Comparison of ENCODE assay signal across 3 fruit fly cellular contexts in genomic region chr3R:8857496-8858255, dm6.
TF ChIP-seq lines count a peak whose summit lies in the region.

No protein-coding gene starts in this region.

TF ChIP-seq in whole organism, embryonic, 481 proteins besides CTCF, POLR2A, EP300 and RAD21 (continued from another document and continues in another):
- no peak for TF ChIP-seq CG4328 (GFP tag; optimal IDR thresholded peaks at IDR 0.05; lab: Kevin White, UChicago)
- TF ChIP-seq CG12769 (tag; optimal IDR thresholded peaks at IDR 0.05; lab: Kevin White, UChicago): peak; percentile 49
- TF ChIP-seq crol (GFP tag; IDR thresholded peaks at IDR 0.05; lab: Robert Waterston, UW): peak; percentile 37; the same call in 1 of the 2 replicates
- TF ChIP-seq CG11504 (tag; optimal IDR thresholded peaks at IDR 0.05; lab: Kevin White, UChicago): peak; percentile 100
- TF ChIP-seq otp (GFP tag; IDR thresholded peaks at IDR 0.05; lab: Robert Waterston, UW): 0 out of 3 replicates have a peak, but pooled peaks have one; percentile 5
- TF ChIP-seq inv (GFP tag; IDR thresholded peaks at IDR 0.05; lab: Robert Waterston, UW; ENCODE audit: partially characterized antibody): peak; percentile 29; the same call in 1 of the 2 replicates
- peak; percentile 11 for TF ChIP-seq oc (tag; optimal IDR thresholded peaks at IDR 0.05; lab: Kevin White, UChicago)
- TF ChIP-seq CG8281 (tag; optimal IDR thresholded peaks at IDR 0.05; lab: Kevin White, UChicago): peak; percentile 43
- peak; percentile 40; the same call in 1 of the 3 replicates for TF ChIP-seq gce (GFP tag; IDR thresholded peaks at IDR 0.05; lab: Robert Waterston, UW)
- TF ChIP-seq CrebB (tag; optimal IDR thresholded peaks at IDR 0.05; lab: Kevin White, UChicago): peak; percentile 12
- TF ChIP-seq cwo (GFP tag; optimal IDR thresholded peaks at IDR 0.05; lab: Kevin White, UChicago): peak; percentile 51
- no peak for TF ChIP-seq Meics (GFP tag; optimal IDR thresholded peaks at IDR 0.05; lab: Kevin White, UChicago)
- peak; percentile 44 for TF ChIP-seq Deaf1 (tag; optimal IDR thresholded peaks at IDR 0.05; lab: Kevin White, UChicago)
- TF ChIP-seq lab (GFP tag; optimal IDR thresholded peaks at IDR 0.05; lab: Kevin White, UChicago): peak; percentile 33
- no peak for TF ChIP-seq Dfd (GFP tag; optimal IDR thresholded peaks at IDR 0.05; lab: Kevin White, UChicago)
- 0 out of 3 replicates have a peak, but pooled peaks have one; percentile 57 for TF ChIP-seq ci (GFP tag; IDR thresholded peaks at IDR 0.05; lab: Robert Waterston, UW)
- TF ChIP-seq CG13894 (tag; optimal IDR thresholded peaks at IDR 0.05; lab: Kevin White, UChicago): peak; percentile 53
- TF ChIP-seq stwl (tag; optimal IDR thresholded peaks at IDR 0.05; lab: Kevin White, UChicago): peak; percentile 38
- TF ChIP-seq bsh (GFP tag; optimal IDR thresholded peaks at IDR 0.05; lab: Kevin White, UChicago): peak in 1 of 2 experiments; percentile 31
- TF ChIP-seq sd (tag; optimal IDR thresholded peaks at IDR 0.05; lab: Kevin White, UChicago): peak; percentile 72
- peak; percentile 78 for TF ChIP-seq abd-A (tag; optimal IDR thresholded peaks at IDR 0.05; lab: Kevin White, UChicago)
- TF ChIP-seq z (GFP tag; IDR thresholded peaks at IDR 0.05; lab: Robert Waterston, UW): peak; percentile 97
- no peak for TF ChIP-seq CG5953 (GFP tag; IDR thresholded peaks at IDR 0.05; lab: Robert Waterston, UW)
- no peak for TF ChIP-seq HmgD (GFP tag; optimal IDR thresholded peaks at IDR 0.05; lab: Kevin White, UChicago)
- TF ChIP-seq Hr78 (GFP tag; optimal IDR thresholded peaks at IDR 0.05; lab: Kevin White, UChicago): peak in 1 of 2 experiments; percentile 44
- TF ChIP-seq NK7.1 (GFP tag; optimal IDR thresholded peaks at IDR 0.05; lab: Kevin White, UChicago): no peak
- TF ChIP-seq cg (GFP tag; optimal IDR thresholded peaks at IDR 0.05; lab: Kevin White, UChicago): peak; percentile 97
- TF ChIP-seq gsb-n (tag; optimal IDR thresholded peaks at IDR 0.05; lab: Kevin White, UChicago): no peak
- peak; percentile 24 for TF ChIP-seq CG10543 (GFP tag; optimal IDR thresholded peaks at IDR 0.05; lab: Kevin White, UChicago)
- TF ChIP-seq CG4360 (GFP tag; IDR thresholded peaks at IDR 0.05; lab: Robert Waterston, UW): 0 out of 2 replicates have a peak, but pooled peaks have one; percentile 22
- TF ChIP-seq CG34376 (GFP tag; optimal IDR thresholded peaks at IDR 0.05; lab: Kevin White, UChicago): peak; percentile 1
- no peak for TF ChIP-seq Side (GFP tag; optimal IDR thresholded peaks at IDR 0.05; lab: Kevin White, UChicago)
- TF ChIP-seq bbx (GFP tag; IDR thresholded peaks at IDR 0.05; lab: Robert Waterston, UW; ENCODE audit: partially characterized antibody): 0 out of 2 replicates have a peak, but pooled peaks have one; percentile 20
- TF ChIP-seq CG9797 (GFP tag; optimal IDR thresholded peaks at IDR 0.05; lab: Kevin White, UChicago): no peak
- TF ChIP-seq Jarid2 (GFP tag; optimal IDR thresholded peaks at IDR 0.05; lab: Kevin White, UChicago): peak; percentile 64
- TF ChIP-seq pros (GFP tag; optimal IDR thresholded peaks at IDR 0.05; lab: Kevin White, UChicago): peak; percentile 57
- TF ChIP-seq sob (GFP tag; IDR thresholded peaks at IDR 0.05; lab: Robert Waterston, UW): peak; percentile 38; the same call in 1 of the 2 replicates
- TF ChIP-seq CG2889 (GFP tag; IDR thresholded peaks at IDR 0.05; lab: Robert Waterston, UW): no peak
- TF ChIP-seq Dll (GFP tag; IDR thresholded peaks at IDR 0.05; lab: Robert Waterston, UW; ENCODE audit: partially characterized antibody): 0 out of 4 replicates have a peak, but pooled peaks have one; percentile 41
- TF ChIP-seq CG30403 (GFP tag; optimal IDR thresholded peaks at IDR 0.05; lab: Kevin White, UChicago): no peak
- TF ChIP-seq Bgb (GFP tag; IDR thresholded peaks at IDR 0.05; lab: Robert Waterston, UW; ENCODE audit: partially characterized antibody): peak; percentile 51

TF ChIP-seq in whole organism, prepupa, 60 proteins besides CTCF, POLR2A, EP300 and RAD21 (continued from another document):
- TF ChIP-seq CG8119 (GFP tag; IDR thresholded peaks at IDR 0.05; lab: Robert Waterston, UW) (peak; percentile 52), CG32006 (GFP tag; optimal IDR thresholded peaks at IDR 0.05; lab: Kevin White, UChicago) (peak; percentile 54), vri (GFP tag; optimal IDR thresholded peaks at IDR 0.05; lab: Kevin White, UChicago) (peak; percentile 57), Eip78C (GFP tag; lab: Kevin White, UChicago) (peak; percentile 82), CG10631 (GFP tag; optimal IDR thresholded peaks at IDR 0.05; lab: Kevin White, UChicago) (peak; percentile 78), spab (GFP tag; optimal IDR thresholded peaks at IDR 0.05; lab: Kevin White, UChicago) (peak; percentile 49), CG11294 (GFP tag; IDR thresholded peaks at IDR 0.05; lab: Robert Waterston, UW) (no peak), CG3919 (GFP tag; optimal IDR thresholded peaks at IDR 0.05; lab: Kevin White, UChicago) (peak; percentile 70), Eip93F (GFP tag; optimal IDR thresholded peaks at IDR 0.05; lab: Kevin White, UChicago) (peak; percentile 64), fkh (GFP tag; optimal IDR thresholded peaks at IDR 0.05; lab: Kevin White, UChicago) (no peak), lz (GFP tag; optimal IDR thresholded peaks at IDR 0.05; lab: Kevin White, UChicago) (peak; percentile 43), CG6792 (GFP tag; optimal IDR thresholded peaks at IDR 0.05; lab: Kevin White, UChicago) (peak; percentile 48), CG34406 (GFP tag; optimal IDR thresholded peaks at IDR 0.05; lab: Kevin White, UChicago) (peak; percentile 57), fd85E (GFP tag; optimal IDR thresholded peaks at IDR 0.05; lab: Kevin White, UChicago) (peak; percentile 52), achi (GFP tag; optimal IDR thresholded peaks at IDR 0.05; lab: Kevin White, UChicago) (peak; percentile 76), Sox15 (GFP tag; optimal IDR thresholded peaks at IDR 0.05; lab: Kevin White, UChicago) (no peak), Lpt (GFP tag; optimal IDR thresholded peaks at IDR 0.05; lab: Kevin White, UChicago) (peak; percentile 45), CG16779 (tag; optimal IDR thresholded peaks at IDR 0.05; lab: Kevin White, UChicago) (no peak), CG4318 (GFP tag; optimal IDR thresholded peaks at IDR 0.05; lab: Kevin White, UChicago) (no peak), CG11902 (GFP tag; optimal IDR thresholded peaks at IDR 0.05; lab: Kevin White, UChicago) (no peak), fd59A (GFP tag; optimal IDR thresholded peaks at IDR 0.05; lab: Kevin White, UChicago) (peak; percentile 51), svp (GFP tag; lab: Kevin White, UChicago) (peak; percentile 80), pdm3 (GFP tag; optimal IDR thresholded peaks at IDR 0.05; lab: Kevin White, UChicago) (peak; percentile 32), acj6 (GFP tag; optimal IDR thresholded peaks at IDR 0.05; lab: Kevin White, UChicago) (peak; percentile 68), Gug (GFP tag; IDR thresholded peaks at IDR 0.05; lab: Robert Waterston, UW) (peak; percentile 36; the same call in 1 of the 2 replicates), Smox (GFP tag; optimal IDR thresholded peaks at IDR 0.05; lab: Kevin White, UChicago) (peak; percentile 77), CG31627 (GFP tag; optimal IDR thresholded peaks at IDR 0.05; lab: Kevin White, UChicago) (peak; percentile 17), CG3032 (tag; optimal IDR thresholded peaks at IDR 0.05; lab: Kevin White, UChicago) (peak; percentile 71), CG15336 (GFP tag; IDR thresholded peaks at IDR 0.05; lab: Robert Waterston, UW) (peak; percentile 86), cyc (GFP tag; optimal IDR thresholded peaks at IDR 0.05; lab: Kevin White, UChicago) (peak; percentile 33), Eip75B (GFP tag; optimal IDR thresholded peaks at IDR 0.05; lab: Kevin White, UChicago) (peak; percentile 13), Hr38 (GFP tag; optimal IDR thresholded peaks at IDR 0.05; lab: Kevin White, UChicago) (no peak), CG6163 (GFP tag; IDR thresholded peaks at IDR 0.05; lab: Robert Waterston, UW) (peak; percentile 60), Sox102F (GFP tag; optimal IDR thresholded peaks at IDR 0.05; lab: Kevin White, UChicago) (peak; percentile 57), salr (GFP tag; optimal IDR thresholded peaks at IDR 0.05; lab: Kevin White, UChicago) (peak; percentile 5 to 35), dsx (GFP tag; optimal IDR thresholded peaks at IDR 0.05; lab: Kevin White, UChicago; ENCODE audit: poor library complexity, severe bottlenecking) (peak; percentile 77), CG9139 (GFP tag; optimal IDR thresholded peaks at IDR 0.05; lab: Kevin White, UChicago) (peak; percentile 35), Hr39 (GFP tag; optimal IDR thresholded peaks at IDR 0.05; lab: Kevin White, UChicago) (peak; percentile 32)

TF ChIP-seq in whole organism, wandering third instar larva, 38 proteins besides CTCF, POLR2A, EP300 and RAD21 (continued from another document):
- TF ChIP-seq woc (GFP tag; optimal IDR thresholded peaks at IDR 0.05; lab: Kevin White, UChicago): peak; percentile 44
- TF ChIP-seq usp (GFP tag; optimal IDR thresholded peaks at IDR 0.05; lab: Kevin White, UChicago): no peak
- TF ChIP-seq sage (GFP tag; optimal IDR thresholded peaks at IDR 0.05; lab: Kevin White, UChicago): peak; percentile 17
- TF ChIP-seq Hr78 (GFP tag; optimal IDR thresholded peaks at IDR 0.05; lab: Kevin White, UChicago): no peak
- TF ChIP-seq h (GFP tag; optimal IDR thresholded peaks at IDR 0.05; lab: Kevin White, UChicago): peak; percentile 78
- peak; percentile 37 for TF ChIP-seq Hnf4 (GFP tag; optimal IDR thresholded peaks at IDR 0.05; lab: Kevin White, UChicago)
- peak; percentile 74 for TF ChIP-seq OdsH (GFP tag; optimal IDR thresholded peaks at IDR 0.05; lab: Kevin White, UChicago)
- TF ChIP-seq fru (GFP tag; optimal IDR thresholded peaks at IDR 0.05; lab: Kevin White, UChicago): no peak
- TF ChIP-seq brk (GFP tag; optimal IDR thresholded peaks at IDR 0.05; lab: Kevin White, UChicago): peak; percentile 49
- TF ChIP-seq jim (GFP tag; optimal IDR thresholded peaks at IDR 0.05; lab: Kevin White, UChicago): no peak
